Fruit fly (Drosophila melanogaster) whole organism, embryonic: ENCODE data around the gene Sec23.

ENCODE experiments used
- Aef1 ChIP-seq: fragments of 200-800 bp; sonication (Bioruptor generic); IDR thresholded peaks from 3 replicates; pipeline ENCODE4 v1.3.6; 2022; ENCODE audit warnings: missing biosample characterization, missing genetic modification characterization
- Atf-2 ChIP-seq: fragments of 200-800 bp; sonication (Bioruptor generic); optimal IDR thresholded peaks from 2 replicates; lab custom pipeline; 2016; ENCODE audit warnings: missing biosample characterization, missing genetic modification characterization
- BEAF-32 ChIP-seq: fragments of 200-800 bp; sonication (Bioruptor generic); optimal IDR thresholded peaks from 3 replicates; lab custom pipeline; 2017; ENCODE audit warnings: missing biosample characterization, missing genetic modification characterization, mild to moderate bottlenecking, moderate library complexity, missing genetic modification reagents
- CG1024 ChIP-seq: fragments of 200-800 bp; sonication (Bioruptor generic); IDR thresholded peaks from 2 replicates; pipeline ENCODE4 v1.3.6; 2022; ENCODE audit warnings: missing biosample characterization, missing genetic modification characterization
- CG10543 ChIP-seq: fragments of 200-800 bp; sonication (Bioruptor generic); optimal IDR thresholded peaks from 3 replicates; lab custom pipeline; 2017; ENCODE audit warnings: missing biosample characterization, mild to moderate bottlenecking, missing genetic modification characterization, moderate library complexity
- CG11696 ChIP-seq: fragments of 200-800 bp; sonication (Bioruptor generic); IDR thresholded peaks from 2 replicates; pipeline ENCODE4 v1.3.6; 2022; ENCODE audit warnings: missing biosample characterization, missing genetic modification characterization
- CG11723 ChIP-seq: fragments of 200-800 bp; sonication (Bioruptor generic); optimal IDR thresholded peaks from 2 replicates; lab custom pipeline; 2017; ENCODE audit warnings: missing biosample characterization, mild to moderate bottlenecking, missing genetic modification characterization
- CG14014 ChIP-seq: fragments of 200-800 bp; sonication (Bioruptor generic); IDR thresholded peaks from 2 replicates; pipeline ENCODE4 v1.3.6; 2022; ENCODE audit warnings: missing biosample characterization, missing genetic modification characterization
- CG15514 ChIP-seq: fragments of 200-800 bp; sonication (Bioruptor generic); optimal IDR thresholded peaks from 3 replicates; lab custom pipeline; 2017; ENCODE audit warnings: missing biosample characterization, missing genetic modification characterization, mild to moderate bottlenecking, moderate library complexity, missing genetic modification reagents
- CG1603 ChIP-seq: fragments of 200-800 bp; sonication (Bioruptor generic); optimal IDR thresholded peaks from 2 replicates; lab custom pipeline; 2019; ENCODE audit warnings: missing biosample characterization, mild to moderate bottlenecking, missing genetic modification characterization, moderate library complexity
- CG16815 ChIP-seq: fragments of 200-800 bp; sonication (Bioruptor generic); optimal IDR thresholded peaks from 3 replicates; lab custom pipeline; 2017; ENCODE audit warnings: missing biosample characterization, mild to moderate bottlenecking, missing genetic modification characterization
- CG2129 ChIP-seq: fragments of 200-800 bp; sonication (Bioruptor generic); IDR thresholded peaks from 2 replicates; pipeline ENCODE4 v1.3.6; 2022; ENCODE audit warnings: missing biosample characterization, missing genetic modification characterization; ENCODE audit not compliant: partially characterized antibody
- CG30020 ChIP-seq: fragments of 200-800 bp; optimal IDR thresholded peaks from 2 replicates; lab custom pipeline; 2019; ENCODE audit warnings: missing biosample characterization, mild to moderate bottlenecking, missing genetic modification characterization, moderate library complexity
- CG3163 ChIP-seq: fragments of 200-800 bp; sonication (Bioruptor generic); optimal IDR thresholded peaks from 3 replicates; lab custom pipeline; 2016; ENCODE audit warnings: missing biosample characterization, missing genetic modification characterization
- CG32772 ChIP-seq: fragments of 200-800 bp; sonication (Bioruptor generic); IDR thresholded peaks from 2 replicates; pipeline ENCODE4 v1.3.6; 2022; ENCODE audit warnings: missing biosample characterization, missing genetic modification characterization
- CG33557 ChIP-seq: fragments of 200-800 bp; sonication (Bioruptor generic); optimal IDR thresholded peaks from 2 replicates; lab custom pipeline; 2019; ENCODE audit warnings: missing biosample characterization, mild to moderate bottlenecking, missing genetic modification characterization, moderate library complexity
- CG34422 ChIP-seq: fragments of 200-800 bp; sonication (Bioruptor generic); IDR thresholded peaks from 3 replicates; pipeline ENCODE4 v1.3.6; 2022; ENCODE audit warnings: missing biosample characterization, missing genetic modification characterization
- CG4282 ChIP-seq: fragments of 200-800 bp; sonication (Bioruptor generic); optimal IDR thresholded peaks from 2 replicates; lab custom pipeline; 2016; ENCODE audit warnings: missing biosample characterization, missing genetic modification characterization
- CG4328 ChIP-seq: fragments of 200-800 bp; sonication (Bioruptor generic); optimal IDR thresholded peaks from 3 replicates; lab custom pipeline; 2017; ENCODE audit warnings: missing biosample characterization, missing genetic modification reagents, missing genetic modification characterization
- CG4617 ChIP-seq: fragments of 200-800 bp; sonication (Bioruptor generic); optimal IDR thresholded peaks from 3 replicates; lab custom pipeline; 2016; ENCODE audit warnings: missing biosample characterization, missing genetic modification characterization, borderline replicate concordance
- CG6175 ChIP-seq: fragments of 200-800 bp; sonication (Bioruptor generic); IDR thresholded peaks from 3 replicates; pipeline ENCODE4 v1.3.6; 2022; ENCODE audit warnings: missing biosample characterization, missing genetic modification characterization
- CG6254 ChIP-seq: fragments of 200-800 bp; sonication (Bioruptor generic); optimal IDR thresholded peaks from 3 replicates; lab custom pipeline; 2017; ENCODE audit warnings: mild to moderate bottlenecking, missing biosample characterization, missing genetic modification reagents, missing genetic modification characterization
- CG9215 ChIP-seq: fragments of 200-800 bp; sonication (Bioruptor generic); IDR thresholded peaks from 2 replicates; pipeline ENCODE4 v1.3.6; 2022; ENCODE audit warnings: missing biosample characterization, missing genetic modification characterization
- CTCF ChIP-seq: fragments of 200-800 bp; sonication (Bioruptor generic); optimal IDR thresholded peaks from 2 replicates; lab custom pipeline; 2017; ENCODE audit warnings: missing biosample characterization, mild to moderate bottlenecking, missing genetic modification characterization, moderate library complexity
- Drgx ChIP-seq: fragments of 200-800 bp; sonication (Bioruptor generic); IDR thresholded peaks from 2 replicates; pipeline ENCODE4 v1.3.6; 2022; ENCODE audit warnings: missing biosample characterization, missing genetic modification characterization
- E2f2 ChIP-seq: fragments of 200-800 bp; sonication (Bioruptor generic); IDR thresholded peaks from 2 replicates; pipeline ENCODE4 v1.3.6; 2022; ENCODE audit warnings: missing biosample characterization, missing genetic modification characterization
- ERR ChIP-seq: fragments of 200-800 bp; sonication (Bioruptor generic); optimal IDR thresholded peaks from 2 replicates; lab custom pipeline; 2016; ENCODE audit warnings: missing biosample characterization, missing genetic modification characterization
- H2.0 ChIP-seq: fragments of 200-800 bp; sonication (Bioruptor generic); IDR thresholded peaks from 2 replicates; pipeline ENCODE4 v1.3.6; 2022; ENCODE audit warnings: missing biosample characterization, missing genetic modification characterization
- Lpt ChIP-seq: fragments of >200 bp; optimal IDR thresholded peaks from 2 replicates; lab custom pipeline; 2018; ENCODE audit warnings: missing biosample characterization, missing genetic modification characterization
- Myb ChIP-seq: fragments of 200-800 bp; sonication (Bioruptor generic); optimal IDR thresholded peaks from 2 replicates; lab custom pipeline; 2016; ENCODE audit warnings: missing biosample characterization, missing genetic modification characterization
- NC2α ChIP-seq: fragments of 200-800 bp; sonication (Bioruptor generic); optimal IDR thresholded peaks from 2 replicates; lab custom pipeline; 2016; ENCODE audit warnings: missing biosample characterization, missing genetic modification characterization
- Poxn ChIP-seq: fragments of 200-800 bp; sonication (Bioruptor generic); IDR thresholded peaks from 2 replicates; pipeline ENCODE4 v1.3.6; 2022; ENCODE audit warnings: missing biosample characterization, missing genetic modification characterization
- Rx ChIP-seq: fragments of 200-800 bp; sonication (Bioruptor generic); IDR thresholded peaks from 2 replicates; pipeline ENCODE4 v1.3.6; 2022; ENCODE audit warnings: missing biosample characterization, missing genetic modification characterization
- Sox102F ChIP-seq: fragments of 200-800 bp; sonication (Bioruptor generic); optimal IDR thresholded peaks from 2 replicates; lab custom pipeline; 2018; ENCODE audit warnings: missing biosample characterization, mild to moderate bottlenecking, missing genetic modification characterization, moderate library complexity
- Stat92E ChIP-seq, 3 experiments: fragments of >200 bp in 2 of 3; fragments of 200-800 bp in 1 of 3; sonication (Bioruptor generic) in 1 of 3; optimal IDR thresholded peaks; 2 replicates each; lab custom pipeline; 2017 to 2019; ENCODE audit warnings: missing biosample characterization in 3 of 3, missing genetic modification characterization in 3 of 3, mild to moderate bottlenecking in 1 of 3, moderate library complexity in 1 of 3
- Trl ChIP-seq, 3 experiments: fragments of >200 bp in 2 of 3; fragments of 200-800 bp in 1 of 3; sonication (Bioruptor generic) in 1 of 3; optimal IDR thresholded peaks; 2 replicates in 1 of 3; 3 replicates in 2 of 3; lab custom pipeline; 2016 to 2017; ENCODE audit warnings: missing biosample characterization in 1 of 3, missing genetic modification characterization in 1 of 3
- Usf ChIP-seq: fragments of 200-800 bp; sonication (Bioruptor generic); optimal IDR thresholded peaks from 2 replicates; lab custom pipeline; 2017; ENCODE audit warnings: missing genotype, missing biosample characterization, missing genetic modification characterization
- caup ChIP-seq: fragments of 200-800 bp; sonication (Bioruptor generic); optimal IDR thresholded peaks from 3 replicates; lab custom pipeline; 2017; ENCODE audit warnings: missing biosample characterization, mild to moderate bottlenecking, missing genetic modification characterization, moderate library complexity; ENCODE audit not compliant: severe bottlenecking
- cg ChIP-seq: fragments of 200-800 bp; sonication (Bioruptor generic); optimal IDR thresholded peaks from 3 replicates; lab custom pipeline; 2019; ENCODE audit warnings: missing biosample characterization, mild to moderate bottlenecking, missing genetic modification characterization, moderate library complexity
- crc ChIP-seq: fragments of 200-800 bp; sonication (Bioruptor generic); optimal IDR thresholded peaks from 2 replicates; lab custom pipeline; 2016; ENCODE audit warnings: missing biosample characterization, missing genetic modification characterization
- dati ChIP-seq: fragments of 200-800 bp; sonication (Bioruptor generic); IDR thresholded peaks from 2 replicates; pipeline ENCODE4 v1.3.6; 2022; ENCODE audit warnings: missing biosample characterization, missing genetic modification characterization
- eve ChIP-seq, 2 experiments: fragments of >200 bp; optimal IDR thresholded peaks; 2 replicates each; lab custom pipeline; 2017; ENCODE audit warnings: missing biosample characterization in 2 of 2, missing genetic modification characterization in 2 of 2
- fd64A ChIP-seq: fragments of 200-800 bp; sonication (Bioruptor generic); optimal IDR thresholded peaks from 3 replicates; lab custom pipeline; 2018; ENCODE audit warnings: missing biosample characterization, mild to moderate bottlenecking, missing genetic modification characterization
- fru ChIP-seq: fragments of >200 bp; optimal IDR thresholded peaks from 2 replicates; lab custom pipeline; 2017
- grau ChIP-seq: fragments of 200-800 bp; optimal IDR thresholded peaks from 3 replicates; lab custom pipeline; 2019; ENCODE audit warnings: missing biosample characterization, mild to moderate bottlenecking, missing genetic modification characterization, moderate library complexity
- kay ChIP-seq: fragments of 200-800 bp; sonication (Bioruptor generic); optimal IDR thresholded peaks from 2 replicates; lab custom pipeline; 2016; ENCODE audit warnings: missing biosample characterization, missing genetic modification characterization
- nau ChIP-seq: fragments of 200-800 bp; sonication (Bioruptor generic); optimal IDR thresholded peaks from 3 replicates; lab custom pipeline; 2017; ENCODE audit warnings: missing biosample characterization, mild to moderate bottlenecking, missing genetic modification characterization, missing genetic modification reagents
- phol ChIP-seq: fragments of 200-800 bp; sonication (Bioruptor generic); optimal IDR thresholded peaks from 3 replicates; lab custom pipeline; 2018; ENCODE audit warnings: missing biosample characterization, mild to moderate bottlenecking, missing genetic modification characterization, moderate library complexity
- rib ChIP-seq: fragments of 200-800 bp; sonication (Bioruptor generic); IDR thresholded peaks from 2 replicates; pipeline ENCODE4 v1.3.6; 2022; ENCODE audit warnings: missing biosample characterization, missing genetic modification characterization
- slbo ChIP-seq: fragments of 200-800 bp; sonication (Bioruptor generic); IDR thresholded peaks from 2 replicates; pipeline ENCODE4 v1.3.6; 2022; ENCODE audit warnings: missing biosample characterization, missing genetic modification characterization
- sob ChIP-seq: fragments of 200-800 bp; sonication (Bioruptor generic); IDR thresholded peaks from 2 replicates; pipeline ENCODE4 v1.3.6; 2022; ENCODE audit warnings: missing biosample characterization, missing genetic modification characterization
- vvl ChIP-seq: fragments of 200-800 bp; sonication (Bioruptor generic); IDR thresholded peaks from 2 replicates; pipeline ENCODE4 v1.3.6; 2022; ENCODE audit warnings: missing biosample characterization, missing genetic modification characterization

Gene Sec23

DNA sequence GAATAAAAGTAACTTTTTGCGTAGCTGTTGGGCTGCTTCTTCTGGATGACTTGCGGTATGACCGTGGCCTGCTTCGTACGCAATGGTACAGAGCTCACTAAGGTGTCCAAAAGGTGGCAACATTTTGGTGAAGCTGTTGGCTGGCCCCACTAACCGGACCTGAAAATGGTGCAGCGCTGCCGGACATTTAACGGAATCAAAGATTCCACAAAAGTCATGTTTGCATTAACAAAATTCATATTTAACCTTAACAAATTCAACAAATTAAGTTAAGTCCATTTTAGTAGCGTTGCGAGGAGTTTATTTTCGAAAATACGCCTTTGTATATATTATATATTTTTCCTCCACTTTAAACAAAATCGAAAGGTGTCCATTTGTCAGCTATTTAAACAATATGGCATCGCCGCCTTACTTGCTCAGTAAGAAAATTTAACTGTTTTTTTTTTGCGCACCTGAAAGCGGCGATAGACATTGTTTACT is 47.8 kb upstream of the Sec23 start, which contains the start of the genes kra and SecS (continued):
- TF ChIP-seq CG11696 (GFP tag; lab: Robert Waterston, UW) (no peak), vvl (GFP tag; lab: Robert Waterston, UW) (no peak), CG34422 (no peak), sob (no peak), CG32772 (GFP tag; lab: Robert Waterston, UW) (no peak), Myb (peak; percentile 80), kay (no peak), fru (lab: Kevin White, UChicago) (no peak), CG30020 (tag; lab: Kevin White, UChicago) (peak; percentile 60), Poxn (no peak), E2f2 (GFP tag; lab: Robert Waterston, UW) (no peak), CG1024 (GFP tag; lab: Robert Waterston, UW) (no peak), phol (tag; lab: Kevin White, UChicago) (peak; percentile 82), Atf-2 (GFP tag; lab: Kevin White, UChicago) (peak; percentile 7), CG4617 (GFP tag; lab: Kevin White, UChicago) (peak; percentile 86), Sox102F (GFP tag; lab: Kevin White, UChicago) (no peak), CG9215 (GFP tag; lab: Robert Waterston, UW) (no peak), CTCF (GFP tag; lab: Kevin White, UChicago) (peak; percentile 60), Rx (GFP tag; lab: Robert Waterston, UW) (no peak), CG15514 (GFP tag; lab: Kevin White, UChicago) (peak; percentile 83), CG33557 (GFP tag; lab: Kevin White, UChicago) (peak; percentile 42), Stat92E (GFP tag; optimal IDR thresholded peaks at IDR 0.05; lab: Kevin White, UChicago) (no peak), NC2α (GFP tag; lab: Kevin White, UChicago) (no peak), CG6175 (GFP tag; lab: Robert Waterston, UW) (no peak), CG4328 (GFP tag; lab: Kevin White, UChicago) (peak; percentile 63), CG6254 (GFP tag; lab: Kevin White, UChicago) (no peak), Trl (optimal IDR thresholded peaks at IDR 0.05; lab: Kevin White, UChicago) (no peak), Trl (GFP tag; optimal IDR thresholded peaks at IDR 0.05; lab: Kevin White, UChicago) (peak; percentile 52), H2.0 (no peak), ERR (GFP tag; lab: Kevin White, UChicago) (no peak), cg (GFP tag; lab: Kevin White, UChicago) (no peak), CG2129 (GFP tag; lab: Robert Waterston, UW) (no peak), crc (GFP tag; lab: Kevin White, UChicago) (no peak), CG4282 (GFP tag; lab: Kevin White, UChicago) (no peak), fd64A (GFP tag; lab: Kevin White, UChicago) (no peak), CG11723 (peak; percentile 57), rib (no peak), Usf (GFP tag; lab: Kevin White, UChicago) (no peak), slbo (no peak), nau (no peak), dati (GFP tag; lab: Robert Waterston, UW) (no peak), Drgx (GFP tag; lab: Robert Waterston, UW) (no peak), Lpt (GFP tag; lab: Kevin White, UChicago) (no peak), eve (GFP tag; optimal IDR thresholded peaks at IDR 0.05; lab: Kevin White, UChicago) (no peak), Aef1 (no peak), grau (tag; lab: Kevin White, UChicago) (peak; percentile 54), caup (GFP tag; lab: Kevin White, UChicago) (peak; percentile 54), CG14014 (GFP tag; lab: Robert Waterston, UW) (no peak), CG3163 (GFP tag; lab: Kevin White, UChicago) (no peak), CG10543 (GFP tag; lab: Kevin White, UChicago) (no peak), BEAF-32 (GFP tag; lab: Kevin White, UChicago) (peak; percentile 59), CG16815 (peak; percentile 23), CG1603 (peak; percentile 86)
